Fruit fly (Drosophila melanogaster) whole organism, prepupa: ENCODE measurements around the gene SNRPG.

Source experiments
- CG10669 ChIP-seq: fragments of 200-800 bp; sonication (Bioruptor generic); optimal IDR thresholded peaks from 3 replicates; lab custom pipeline; 2018; ENCODE audit warnings: missing biosample characterization, mild to moderate bottlenecking, missing genetic modification characterization, moderate library complexity
- CG16779 ChIP-seq: fragments of 200-800 bp; sonication (Bioruptor generic); optimal IDR thresholded peaks from 3 replicates; lab custom pipeline; 2017; ENCODE audit warnings: missing biosample characterization, mild to moderate bottlenecking, missing genetic modification characterization
- CG6854 ChIP-seq: fragments of 200-800 bp; sonication (Bioruptor generic); optimal IDR thresholded peaks from 2 replicates; lab custom pipeline; 2017; ENCODE audit warnings: missing biosample characterization, mild to moderate bottlenecking, missing genetic modification characterization
- CG7368 ChIP-seq: fragments of 200-800 bp; sonication (Bioruptor generic); optimal IDR thresholded peaks from 3 replicates; lab custom pipeline; 2016; ENCODE audit warnings: missing biosample characterization, missing genetic modification characterization
- Eip75B ChIP-seq: fragments of 200-800 bp; sonication (Bioruptor generic); optimal IDR thresholded peaks from 3 replicates; lab custom pipeline; 2016; ENCODE audit warnings: missing biosample characterization, missing genetic modification characterization
- Ets96B ChIP-seq: fragments of 200-800 bp; optimal IDR thresholded peaks from 2 replicates; lab custom pipeline; 2019; ENCODE audit warnings: missing biosample characterization, mild to moderate bottlenecking, missing genetic modification characterization, moderate library complexity
- Hr39 ChIP-seq: fragments of 200-800 bp; sonication (Bioruptor generic); optimal IDR thresholded peaks from 2 replicates; lab custom pipeline; 2016; ENCODE audit warnings: missing biosample characterization, missing genetic modification characterization
- Lpt ChIP-seq: fragments of 200-800 bp; sonication (Bioruptor generic); optimal IDR thresholded peaks from 3 replicates; lab custom pipeline; 2016; ENCODE audit warnings: missing biosample characterization, missing genetic modification characterization
- Sox102F ChIP-seq: fragments of 200-800 bp; sonication (Bioruptor generic); optimal IDR thresholded peaks from 2 replicates; lab custom pipeline; 2016; ENCODE audit warnings: missing biosample characterization, mild to moderate bottlenecking, missing genetic modification characterization
- Sox15 ChIP-seq: fragments of 200-800 bp; sonication (Bioruptor generic); optimal IDR thresholded peaks from 3 replicates; lab custom pipeline; 2016; ENCODE audit warnings: missing biosample characterization, missing genetic modification characterization
- cyc ChIP-seq: fragments of 200-800 bp; sonication (Bioruptor generic); optimal IDR thresholded peaks from 3 replicates; lab custom pipeline; 2016; ENCODE audit warnings: missing biosample characterization, missing genetic modification characterization
- fd85E ChIP-seq: fragments of 200-800 bp; sonication (Bioruptor generic); optimal IDR thresholded peaks from 3 replicates; lab custom pipeline; 2016; ENCODE audit warnings: missing biosample characterization, missing genetic modification characterization
- spab ChIP-seq: fragments of 200-800 bp; sonication (Bioruptor generic); optimal IDR thresholded peaks from 2 replicates; lab custom pipeline; 2017; ENCODE audit warnings: missing biosample characterization, mild to moderate bottlenecking, missing genetic modification characterization, missing genetic modification reagents

DNA sequence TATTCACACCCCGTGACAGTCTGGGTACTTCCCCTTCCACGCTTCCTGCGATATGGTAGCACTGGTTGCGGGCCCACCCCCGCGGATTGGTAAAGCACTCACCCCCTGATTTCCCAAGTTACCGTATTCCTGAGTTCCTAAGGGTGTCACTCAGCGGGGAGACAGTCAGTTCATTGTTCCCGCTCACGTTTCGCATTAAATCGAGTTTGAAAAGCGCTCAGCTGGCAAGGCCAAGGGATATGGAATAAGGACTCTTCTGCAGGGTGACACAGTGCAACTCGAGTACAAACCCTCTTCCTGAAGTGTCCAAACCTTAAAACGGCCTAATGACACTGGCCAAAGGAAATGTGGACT, 47.9 kb upstream of the SNRPG start:
- no peak for TF ChIP-seq cyc (GFP tag; lab: Kevin White, UChicago)
- no peak for TF ChIP-seq Eip75B
- TF ChIP-seq CG16779 (tag; lab: Kevin White, UChicago), result no peak
- TF ChIP-seq Hr39 (GFP tag; lab: Kevin White, UChicago), result no peak
- no peak for TF ChIP-seq CG6854
- no peak for TF ChIP-seq Lpt (GFP tag; lab: Kevin White, UChicago)
- TF ChIP-seq Sox102F (GFP tag; lab: Kevin White, UChicago), result no peak
- TF ChIP-seq fd85E (GFP tag; lab: Kevin White, UChicago), result no peak
- TF ChIP-seq Sox15 (GFP tag; lab: Kevin White, UChicago), result no peak
- TF ChIP-seq CG10669 (GFP tag; lab: Kevin White, UChicago), result no peak
- no peak for TF ChIP-seq spab (GFP tag; lab: Kevin White, UChicago)
- no peak for TF ChIP-seq CG7368
- no peak for TF ChIP-seq Ets96B (tag; lab: Kevin White, UChicago)
